Worm (Caenorhabditis elegans): ENCODE results near the gene ben-1.

- TF ChIP-seq med-1 (GFP tag; optimal IDR thresholded peaks at IDR 0.05; ENCODE audit: insufficient read depth) (no peak), cog-1 (tag; optimal IDR thresholded peaks at IDR 0.05) (no peak), ztf-23 (GFP tag; IDR thresholded peaks at IDR 0.05) (no peak), flt-1 (GFP tag; IDR thresholded peaks at IDR 0.05) (no peak), ref-1 (GFP tag; conservative IDR thresholded peaks at IDR 0.05) (no peak), tab-1 (GFP tag; IDR thresholded peaks at IDR 0.05) (no peak), klf-2 (GFP tag; conservative IDR thresholded peaks at IDR 0.05) (no peak)
Measured at ce11 chrIII:3498957-3499356, 42.5 kb downstream of the ben-1 start, which contains the start of gene M01F1.9.

All from whole organism, midembryonic.